Worm (Caenorhabditis elegans): ENCODE data around the gene srh-299.

- TF ChIP-seq cnd-1 (tag; optimal IDR thresholded peaks at IDR 0.05), result no peak
- no peak for TF ChIP-seq elt-3 (tag; optimal IDR thresholded peaks at IDR 0.05)
- TF ChIP-seq ham-2 (GFP tag; optimal IDR thresholded peaks at IDR 0.05), result no peak
- TF ChIP-seq lin-13 (tag; optimal IDR thresholded peaks at IDR 0.05), result no peak
- no peak for TF ChIP-seq sptf-1 (tag; optimal IDR thresholded peaks at IDR 0.05)
- TF ChIP-seq snpc-4 (tag; optimal IDR thresholded peaks at IDR 0.05), result no peak
- TF ChIP-seq ztf-11 (tag; optimal IDR thresholded peaks at IDR 0.05), result no peak
- no peak for TF ChIP-seq nhr-76 (tag; optimal IDR thresholded peaks at IDR 0.05)
- TF ChIP-seq elt-1 (tag; optimal IDR thresholded peaks at IDR 0.05; ENCODE audit: borderline replicate concordance, insufficient read depth), result no peak
- no peak for TF ChIP-seq nhr-237 (tag; optimal IDR thresholded peaks at IDR 0.05)
- TF ChIP-seq lsy-2 (tag; optimal IDR thresholded peaks at IDR 0.05), result no peak
- TF ChIP-seq pha-4 (tag; optimal IDR thresholded peaks at IDR 0.05), result no peak
- no peak for TF ChIP-seq ceh-83 (GFP tag; optimal IDR thresholded peaks at IDR 0.05)
- TF ChIP-seq nhr-12 (tag; optimal IDR thresholded peaks at IDR 0.05), result no peak
Measured at ce11 chrV:15870356-15870755, 7.2 kb downstream of the srh-299 start, which contains the start of gene str-57.
